Fruit fly (Drosophila melanogaster) whole organism, embryonic: ENCODE data around the gene CG13653.

Experiments used
- BEAF-32 ChIP-seq: fragments of 200-800 bp; sonication (Bioruptor generic); optimal IDR thresholded peaks from 3 replicates; lab custom pipeline; 2017; ENCODE audit warnings: missing biosample characterization, missing genetic modification characterization, mild to moderate bottlenecking, moderate library complexity, missing genetic modification reagents
- Blimp-1 ChIP-seq: fragments of 200-800 bp; sonication (Bioruptor generic); optimal IDR thresholded peaks from 3 replicates; lab custom pipeline; 2018; ENCODE audit warnings: missing biosample characterization, missing genetic modification characterization, mild to moderate bottlenecking, moderate library complexity, missing genetic modification reagents
- CG10147 ChIP-seq: fragments of 200-800 bp; sonication (Bioruptor generic); optimal IDR thresholded peaks from 2 replicates; lab custom pipeline; 2019; ENCODE audit warnings: missing biosample characterization, mild to moderate bottlenecking, missing genetic modification characterization, moderate library complexity
- CG10462 ChIP-seq: fragments of 200-800 bp; sonication (Bioruptor generic); optimal IDR thresholded peaks from 2 replicates; lab custom pipeline; 2016; ENCODE audit warnings: missing biosample characterization, missing genetic modification characterization
- CG11456 ChIP-seq: fragments of 200-800 bp; sonication (Bioruptor generic); IDR thresholded peaks from 3 replicates; pipeline ENCODE4 v1.3.6; 2022; ENCODE audit warnings: missing biosample characterization, missing genetic modification characterization
- CG11695 ChIP-seq: fragments of 200-800 bp; sonication (Bioruptor generic); IDR thresholded peaks from 3 replicates; pipeline ENCODE4 v1.3.6; 2022; ENCODE audit warnings: missing biosample characterization, missing genetic modification characterization
- CG15696 ChIP-seq: fragments of 200-800 bp; sonication (Bioruptor generic); optimal IDR thresholded peaks from 2 replicates; lab custom pipeline; 2019; ENCODE audit warnings: missing biosample characterization, mild to moderate bottlenecking, missing genetic modification characterization, moderate library complexity
- CG16863 ChIP-seq: fragments of 200-800 bp; sonication (Bioruptor generic); optimal IDR thresholded peaks from 3 replicates; lab custom pipeline; 2016; ENCODE audit warnings: missing biosample characterization, missing genetic modification characterization
- CG1792 ChIP-seq: fragments of 200-800 bp; sonication (Bioruptor generic); optimal IDR thresholded peaks from 2 replicates; lab custom pipeline; 2016; ENCODE audit warnings: missing biosample characterization, missing genetic modification characterization
- CG18262 ChIP-seq: fragments of 200-800 bp; optimal IDR thresholded peaks from 3 replicates; lab custom pipeline; 2019; ENCODE audit warnings: missing biosample characterization, mild to moderate bottlenecking, missing genetic modification characterization, moderate library complexity
- CG18619 ChIP-seq: fragments of 200-800 bp; sonication (Bioruptor generic); optimal IDR thresholded peaks from 3 replicates; lab custom pipeline; 2017; ENCODE audit warnings: missing biosample characterization, mild to moderate bottlenecking, missing genetic modification characterization
- CG2116 ChIP-seq: fragments of 200-800 bp; sonication (Bioruptor generic); optimal IDR thresholded peaks from 3 replicates; lab custom pipeline; 2018; ENCODE audit warnings: missing biosample characterization, mild to moderate bottlenecking, missing genetic modification characterization
- CG2712 ChIP-seq: fragments of 200-800 bp; optimal IDR thresholded peaks from 3 replicates; lab custom pipeline; 2019; ENCODE audit warnings: missing biosample characterization, mild to moderate bottlenecking, missing genetic modification characterization, moderate library complexity
- CG31365 ChIP-seq: fragments of 200-800 bp; sonication (Bioruptor generic); optimal IDR thresholded peaks from 2 replicates; lab custom pipeline; 2018; ENCODE audit warnings: missing biosample characterization, mild to moderate bottlenecking, missing genetic modification characterization
- CG5180 ChIP-seq: fragments of 200-800 bp; sonication (Bioruptor generic); optimal IDR thresholded peaks from 3 replicates; lab custom pipeline; 2017; ENCODE audit warnings: missing biosample characterization, missing genetic modification characterization, mild to moderate bottlenecking, moderate library complexity, missing genetic modification reagents
- CG5245 ChIP-seq: fragments of 200-800 bp; sonication (Bioruptor generic); optimal IDR thresholded peaks from 3 replicates; lab custom pipeline; 2016; ENCODE audit warnings: missing biosample characterization, missing genetic modification characterization
- CG6683 ChIP-seq: fragments of 200-800 bp; sonication (Bioruptor generic); optimal IDR thresholded peaks from 2 replicates; lab custom pipeline; 2017; ENCODE audit warnings: missing biosample characterization, mild to moderate bottlenecking, missing genetic modification characterization, missing genetic modification reagents
- CG7357 ChIP-seq: fragments of 200-800 bp; sonication (Bioruptor generic); IDR thresholded peaks from 3 replicates; pipeline ENCODE4 v1.3.6; 2022; ENCODE audit warnings: missing biosample characterization, missing genetic modification characterization
- CG7372 ChIP-seq: fragments of 200-800 bp; sonication (Bioruptor generic); IDR thresholded peaks from 2 replicates; pipeline ENCODE4 v1.3.6; 2022; ENCODE audit warnings: missing biosample characterization, missing genetic modification characterization
- CG8089 ChIP-seq: fragments of 200-800 bp; sonication (Bioruptor generic); optimal IDR thresholded peaks from 3 replicates; lab custom pipeline; 2016; ENCODE audit warnings: missing biosample characterization, missing genetic modification characterization
- CG8924 ChIP-seq: fragments of 200-800 bp; optimal IDR thresholded peaks from 3 replicates; lab custom pipeline; 2019; ENCODE audit warnings: missing biosample characterization, mild to moderate bottlenecking, missing genetic modification characterization, moderate library complexity
- CG8944 ChIP-seq: fragments of 200-800 bp; sonication (Bioruptor generic); optimal IDR thresholded peaks from 3 replicates; lab custom pipeline; 2016; ENCODE audit warnings: missing biosample characterization, missing genetic modification characterization
- D ChIP-seq, 2 experiments: fragments of 200-800 bp in 1 of 2; fragments of >200 bp in 1 of 2; sonication (Bioruptor generic) in 1 of 2; optimal IDR thresholded peaks; 2 replicates in 1 of 2; 3 replicates in 1 of 2; lab custom pipeline; 2017; ENCODE audit warnings: mild to moderate bottlenecking in 1 of 2, missing biosample characterization in 1 of 2, missing genetic modification characterization in 1 of 2, missing genetic modification reagents in 1 of 2
- D19A ChIP-seq: fragments of 200-800 bp; optimal IDR thresholded peaks from 3 replicates; lab custom pipeline; 2019; ENCODE audit warnings: missing biosample characterization, mild to moderate bottlenecking, missing genetic modification characterization, moderate library complexity
- Dip2 ChIP-seq: fragments of 200-800 bp; sonication (Bioruptor generic); IDR thresholded peaks from 2 replicates; pipeline ENCODE4 v1.3.6; 2022; ENCODE audit warnings: missing biosample characterization, missing genetic modification characterization
- Dip3 ChIP-seq: fragments of 200-800 bp; sonication (Bioruptor generic); optimal IDR thresholded peaks from 3 replicates; lab custom pipeline; 2016; ENCODE audit warnings: missing biosample characterization, missing genetic modification characterization
- Fer1 ChIP-seq: fragments of 200-800 bp; sonication (Bioruptor generic); optimal IDR thresholded peaks from 2 replicates; lab custom pipeline; 2017; ENCODE audit warnings: missing biosample characterization, mild to moderate bottlenecking, missing genetic modification characterization
- Gsc ChIP-seq: fragments of 200-800 bp; sonication (Bioruptor generic); IDR thresholded peaks from 2 replicates; pipeline ENCODE4 v1.3.6; 2022; ENCODE audit warnings: missing biosample characterization, missing genetic modification characterization
- Hey ChIP-seq: fragments of 200-800 bp; sonication (Bioruptor generic); optimal IDR thresholded peaks from 3 replicates; lab custom pipeline; 2018; ENCODE audit warnings: missing biosample characterization, mild to moderate bottlenecking, missing genetic modification characterization
- Med ChIP-seq: fragments of 200-800 bp; sonication (Bioruptor generic); peaks from one replicate; lab custom pipeline; 2016; ENCODE audit warnings: missing biosample characterization, missing genetic modification characterization, mild to moderate bottlenecking, inconsistent platforms, moderate library complexity
- NC2α ChIP-seq: fragments of 200-800 bp; sonication (Bioruptor generic); optimal IDR thresholded peaks from 2 replicates; lab custom pipeline; 2016; ENCODE audit warnings: missing biosample characterization, missing genetic modification characterization
- Opbp ChIP-seq: fragments of 200-800 bp; sonication (Bioruptor generic); IDR thresholded peaks from 3 replicates; pipeline ENCODE4 v1.3.6; 2022; ENCODE audit warnings: missing biosample characterization, missing genetic modification characterization; ENCODE audit not compliant: partially characterized antibody
- Rfx ChIP-seq: fragments of 200-800 bp; sonication (Bioruptor generic); IDR thresholded peaks from 2 replicates; pipeline ENCODE4 v1.3.6; 2022; ENCODE audit warnings: missing biosample characterization, missing genetic modification characterization
- Xrp1 ChIP-seq: fragments of 200-800 bp; sonication (Bioruptor generic); IDR thresholded peaks from 2 replicates; pipeline ENCODE4 v1.3.6; 2022; ENCODE audit warnings: missing biosample characterization, missing genetic modification characterization
- ab ChIP-seq: fragments of 200-800 bp; sonication (Bioruptor generic); optimal IDR thresholded peaks from 2 replicates; lab custom pipeline; 2016; ENCODE audit warnings: missing biosample characterization, missing genetic modification characterization
- br ChIP-seq: fragments of >200 bp; optimal IDR thresholded peaks from 2 replicates; lab custom pipeline; 2017
- bsh ChIP-seq, 2 experiments: fragments of 200-800 bp; sonication (Bioruptor generic); optimal IDR thresholded peaks; 2 replicates each; lab custom pipeline; 2017 to 2018; ENCODE audit warnings: mild to moderate bottlenecking in 2 of 2, missing biosample characterization in 2 of 2, missing genetic modification characterization in 2 of 2, moderate library complexity in 1 of 2
- corto ChIP-seq: fragments of 200-800 bp; sonication (Bioruptor generic); optimal IDR thresholded peaks from 2 replicates; lab custom pipeline; 2016; ENCODE audit warnings: missing biosample characterization, mild to moderate bottlenecking, missing genetic modification characterization, moderate library complexity
- fd102C ChIP-seq: fragments of 200-800 bp; sonication (Bioruptor generic); optimal IDR thresholded peaks from 2 replicates; lab custom pipeline; 2018; ENCODE audit warnings: missing biosample characterization, mild to moderate bottlenecking, missing genetic modification characterization, moderate library complexity
- fd64A ChIP-seq: fragments of 200-800 bp; sonication (Bioruptor generic); optimal IDR thresholded peaks from 3 replicates; lab custom pipeline; 2018; ENCODE audit warnings: missing biosample characterization, mild to moderate bottlenecking, missing genetic modification characterization
- hb ChIP-seq: fragments of 200-800 bp; sonication (Bioruptor generic); IDR thresholded peaks from 3 replicates; pipeline ENCODE4 v1.3.6; 2022; ENCODE audit warnings: missing biosample characterization, missing genetic modification characterization; ENCODE audit not compliant: partially characterized antibody
- jigr1 ChIP-seq: fragments of 200-800 bp; sonication (Bioruptor generic); IDR thresholded peaks from 3 replicates; pipeline ENCODE4 v1.3.6; 2022; ENCODE audit warnings: missing biosample characterization, missing genetic modification characterization
- ken ChIP-seq: fragments of 200-800 bp; sonication (Bioruptor generic); IDR thresholded peaks from 3 replicates; pipeline ENCODE4 v1.3.6; 2022; ENCODE audit warnings: missing biosample characterization, missing genetic modification characterization
- lbe ChIP-seq: fragments of 200-800 bp; sonication (Bioruptor generic); optimal IDR thresholded peaks from 2 replicates; lab custom pipeline; 2016; ENCODE audit warnings: missing biosample characterization, mild to moderate bottlenecking, missing genetic modification characterization
- lilli ChIP-seq: fragments of 200-800 bp; sonication (Bioruptor generic); optimal IDR thresholded peaks from 3 replicates; lab custom pipeline; 2016; ENCODE audit warnings: missing biosample characterization, missing genetic modification characterization
- maf-S ChIP-seq: fragments of 200-800 bp; sonication (Bioruptor generic); optimal IDR thresholded peaks from 2 replicates; lab custom pipeline; 2016; ENCODE audit warnings: missing biosample characterization, missing genetic modification characterization
- nmo ChIP-seq: fragments of 200-800 bp; sonication (Bioruptor generic); optimal IDR thresholded peaks from 2 replicates; lab custom pipeline; 2018; ENCODE audit warnings: missing biosample characterization, mild to moderate bottlenecking, missing genetic modification characterization, moderate library complexity
- phol ChIP-seq: fragments of 200-800 bp; sonication (Bioruptor generic); optimal IDR thresholded peaks from 3 replicates; lab custom pipeline; 2018; ENCODE audit warnings: missing biosample characterization, mild to moderate bottlenecking, missing genetic modification characterization, moderate library complexity
- tgo ChIP-seq: fragments of 200-800 bp; sonication (Bioruptor generic); IDR thresholded peaks from 3 replicates; pipeline ENCODE4 v1.3.6; 2022; ENCODE audit warnings: missing biosample characterization, missing genetic modification characterization
- vnd ChIP-seq: fragments of 200-800 bp; sonication (Bioruptor generic); IDR thresholded peaks from 3 replicates; pipeline ENCODE4 v1.3.6; 2022; ENCODE audit warnings: missing biosample characterization, missing genetic modification characterization; ENCODE audit not compliant: partially characterized antibody
- zf30C ChIP-seq: fragments of 200-800 bp; sonication (Bioruptor generic); optimal IDR thresholded peaks from 3 replicates; lab custom pipeline; 2018; ENCODE audit warnings: missing biosample characterization, mild to moderate bottlenecking, missing genetic modification characterization

Gene CG13653

DNA sequence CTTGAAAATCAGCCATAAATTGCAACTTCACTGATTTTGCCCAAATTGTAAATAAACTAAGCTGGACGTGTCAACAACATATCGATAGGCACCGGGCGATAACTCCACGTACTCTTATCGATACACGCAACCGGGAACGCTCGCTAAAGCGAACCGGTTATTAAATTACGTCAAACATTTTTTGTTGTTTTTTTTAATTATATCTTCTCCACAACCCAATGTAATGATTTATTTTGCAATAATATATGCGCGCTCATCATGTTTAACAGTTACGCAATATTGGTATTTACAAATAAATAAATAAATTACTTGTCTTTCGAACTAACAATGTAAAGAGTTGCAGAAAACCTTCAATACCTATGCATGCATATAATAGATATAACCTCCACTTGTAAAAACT, 19.8 kb downstream of the CG13653 start, which contains the start of gene Saysd1 (continued):
- no peak for TF ChIP-seq CG16863 (GFP tag; lab: Kevin White, UChicago)
- TF ChIP-seq Dip2 (GFP tag; lab: Robert Waterston, UW) = no peak
- TF ChIP-seq CG1792 (GFP tag; lab: Kevin White, UChicago) = peak; percentile 1
- TF ChIP-seq zf30C (GFP tag; lab: Kevin White, UChicago) = no peak
- TF ChIP-seq bsh (GFP tag; optimal IDR thresholded peaks at IDR 0.05; lab: Kevin White, UChicago) = no peak
- TF ChIP-seq CG15696 (tag; lab: Kevin White, UChicago) = no peak
- TF ChIP-seq CG5180 (GFP tag; lab: Kevin White, UChicago) = no peak
- peak; percentile 36 for TF ChIP-seq phol
- no peak for TF ChIP-seq fd64A (GFP tag; lab: Kevin White, UChicago)
- TF ChIP-seq Hey (tag; lab: Kevin White, UChicago) = no peak
- no peak for TF ChIP-seq D19A (tag; lab: Kevin White, UChicago)
- TF ChIP-seq CG10462 (GFP tag; lab: Kevin White, UChicago) = no peak
- peak; percentile 74 for TF ChIP-seq BEAF-32 (GFP tag; lab: Kevin White, UChicago)
- TF ChIP-seq br (lab: Kevin White, UChicago) = no peak
- TF ChIP-seq CG5245 (GFP tag; lab: Kevin White, UChicago) = no peak
- TF ChIP-seq CG11456 (GFP tag; lab: Robert Waterston, UW) = no peak
- TF ChIP-seq Opbp (GFP tag; lab: Robert Waterston, UW) = peak; percentile 85; the same call in 2 of the 3 replicates
- TF ChIP-seq nmo (GFP tag; lab: Kevin White, UChicago) = peak; percentile 26
- no peak for TF ChIP-seq Dip3 (GFP tag; lab: Kevin White, UChicago)
- peak; percentile 79 for TF ChIP-seq Rfx
- TF ChIP-seq tgo (GFP tag; lab: Robert Waterston, UW) = peak; percentile 21; the same call in 2 of the 3 replicates
- TF ChIP-seq CG7372 = no peak
- TF ChIP-seq maf-S (GFP tag; lab: Kevin White, UChicago) = no peak
- no peak for TF ChIP-seq Gsc
- peak; percentile 78 for TF ChIP-seq vnd (GFP tag; lab: Robert Waterston, UW)
- TF ChIP-seq ken (GFP tag; lab: Robert Waterston, UW) = no peak
- no peak for TF ChIP-seq ab (GFP tag; lab: Kevin White, UChicago)
- no peak for TF ChIP-seq CG8924
- TF ChIP-seq CG2116 (GFP tag; lab: Kevin White, UChicago) = peak; percentile 46
- TF ChIP-seq D (optimal IDR thresholded peaks at IDR 0.05; lab: Kevin White, UChicago) = no peak
- no peak for TF ChIP-seq D (GFP tag; optimal IDR thresholded peaks at IDR 0.05; lab: Kevin White, UChicago)
- TF ChIP-seq Xrp1 (GFP tag; lab: Robert Waterston, UW) = no peak; the same call in 1 of the 2 replicates
- TF ChIP-seq CG8944 (GFP tag; lab: Kevin White, UChicago) = no peak
- TF ChIP-seq Med (GFP tag; lab: Kevin White, UChicago) = peak; percentile 84
- no peak for TF ChIP-seq CG18619 (GFP tag; lab: Kevin White, UChicago)
- 0 out of 3 replicates have a peak, but pooled peaks have one; percentile 34 for TF ChIP-seq CG11695
- no peak for TF ChIP-seq NC2α
- no peak for TF ChIP-seq lilli (GFP tag; lab: Kevin White, UChicago)
- TF ChIP-seq CG18262 (tag; lab: Kevin White, UChicago) = no peak
- TF ChIP-seq hb (GFP tag; lab: Robert Waterston, UW) = peak; percentile 85
- no peak for TF ChIP-seq CG31365
- no peak for TF ChIP-seq CG8089 (GFP tag; lab: Kevin White, UChicago)
- peak; percentile 26 for TF ChIP-seq lbe
- no peak for TF ChIP-seq corto (GFP tag; lab: Kevin White, UChicago)
- no peak for TF ChIP-seq CG6683 (GFP tag; lab: Kevin White, UChicago)
- TF ChIP-seq fd102C = no peak
- no peak for TF ChIP-seq CG7357 (GFP tag; lab: Robert Waterston, UW)
- no peak for TF ChIP-seq jigr1 (GFP tag; lab: Robert Waterston, UW)
- no peak for TF ChIP-seq Blimp-1 (GFP tag; lab: Kevin White, UChicago)
- TF ChIP-seq CG10147 = peak; percentile 13
- no peak for TF ChIP-seq CG2712 (tag; lab: Kevin White, UChicago)
- TF ChIP-seq Fer1 (GFP tag; lab: Kevin White, UChicago) = no peak
